Worm (Caenorhabditis elegans) whole organism, young adult: ENCODE data around the gene cgp-1.

Experiments
- B0035.1 ChIP-seq: sonication (generic microtip); optimal IDR thresholded peaks from 2 replicates; lab custom pipeline; 2016; ENCODE audit warnings: missing genetic modification characterization, mild to moderate bottlenecking, missing compliant biosample characterization, missing genotype, missing genetic modification reagents
- B0336.3 ChIP-seq: fragments of 200-800 bp; sonication (Bioruptor generic); IDR thresholded peaks from 2 replicates; pipeline ENCODE4 v1.3.6; 2022; ENCODE audit warnings: missing genetic modification characterization, missing compliant biosample characterization
- F22D6.2 ChIP-seq: sonication (generic microtip); optimal IDR thresholded peaks from 2 replicates; lab custom pipeline; 2016; ENCODE audit warnings: mild to moderate bottlenecking, missing genetic modification characterization, missing compliant biosample characterization
- F23B12.7 ChIP-seq: sonication (generic microtip); optimal IDR thresholded peaks from 2 replicates; lab custom pipeline; 2017; ENCODE audit warnings: missing genetic modification characterization, mild to moderate bottlenecking, missing compliant biosample characterization, antibody characterized with exemption, moderate library complexity; ENCODE audit not compliant: insufficient read depth
- F33H1.4 ChIP-seq: fragments of 200-800 bp; sonication (Bioruptor generic); IDR thresholded peaks from 2 replicates; pipeline ENCODE4 v1.3.6; 2022; ENCODE audit warnings: missing genetic modification reagents, missing genetic modification characterization, missing compliant biosample characterization
- F37B4.10 ChIP-seq: fragments of 200-800 bp; sonication (Bioruptor generic); IDR thresholded peaks from 2 replicates; pipeline ENCODE4 v1.3.6; 2022; ENCODE audit warnings: missing genetic modification characterization, missing compliant biosample characterization
- F52B5.7 ChIP-seq: sonication (generic microtip); optimal IDR thresholded peaks from 2 replicates; lab custom pipeline; 2016; ENCODE audit warnings: mild to moderate bottlenecking, missing genetic modification characterization, missing compliant biosample characterization
- F55B11.4 ChIP-seq: sonication (generic microtip); optimal IDR thresholded peaks from 2 replicates; lab custom pipeline; 2016; ENCODE audit warnings: missing compliant biosample characterization, missing genetic modification characterization, borderline replicate concordance; ENCODE audit not compliant: insufficient read depth
- T07F8.4 ChIP-seq: sonication (generic microtip); optimal IDR thresholded peaks from 2 replicates; lab custom pipeline; 2016; ENCODE audit warnings: mild to moderate bottlenecking, missing genetic modification characterization, moderate library complexity, missing compliant biosample characterization
- Y53G8AR.9 ChIP-seq: fragments of 200-800 bp; sonication (Bioruptor generic); conservative IDR thresholded peaks from 2 replicates; pipeline ENCODE4 v1.3.6; 2022; ENCODE audit warnings: missing genetic modification reagents, missing genetic modification characterization, missing compliant biosample characterization
- ZK185.1 ChIP-seq: sonication (generic microtip); optimal IDR thresholded peaks from 2 replicates; lab custom pipeline; 2016; ENCODE audit warnings: mild to moderate bottlenecking, missing genetic modification characterization, missing compliant biosample characterization; ENCODE audit not compliant: poor library complexity, severe bottlenecking
- ama-1 ChIP-seq, 3 experiments: fragments of 150-350 bp in 1 of 3; sonication (generic microtip) in 2 of 3; optimal IDR thresholded peaks; 2 replicates each; lab custom pipeline; 2014 to 2018; ENCODE audit warnings: missing biosample characterization in 2 of 3, missing genetic modification characterization in 2 of 3, missing genetic modification reagents in 2 of 3
- attf-5 ChIP-seq: fragments of 200-800 bp; sonication (Bioruptor generic); optimal IDR thresholded peaks from 2 replicates; lab custom pipeline; 2018; ENCODE audit warnings: mild to moderate bottlenecking, missing genetic modification characterization, missing compliant biosample characterization
- bed-1 ChIP-seq: fragments of 200-800 bp; sonication (Bioruptor generic); IDR thresholded peaks from 2 replicates; pipeline ENCODE4 v1.3.6; 2022; ENCODE audit warnings: missing genetic modification reagents, missing genetic modification characterization, missing compliant biosample characterization
- ccch-3 ChIP-seq: fragments of 200-800 bp; sonication (Bioruptor generic); optimal IDR thresholded peaks from 2 replicates; lab custom pipeline; 2018; ENCODE audit warnings: mild to moderate bottlenecking, missing genetic modification characterization, missing compliant biosample characterization
- cebp-2 ChIP-seq: fragments of 200-800 bp; sonication (Bioruptor generic); IDR thresholded peaks from 2 replicates; pipeline ENCODE4 v1.3.6; 2022; ENCODE audit warnings: missing genetic modification characterization, missing compliant biosample characterization
- ceh-40 ChIP-seq: fragments of 200-800 bp; sonication (Bioruptor generic); IDR thresholded peaks from 2 replicates; pipeline ENCODE4 v1.3.6; 2022; ENCODE audit warnings: missing genetic modification characterization, missing compliant biosample characterization
- ceh-91 ChIP-seq: fragments of 200-800 bp; sonication (Bioruptor generic); IDR thresholded peaks from 2 replicates; pipeline ENCODE4 v1.3.6; 2022; ENCODE audit warnings: missing genetic modification reagents, missing genetic modification characterization, missing compliant biosample characterization
- die-1 ChIP-seq: sonication (generic microtip); optimal IDR thresholded peaks from 2 replicates; lab custom pipeline; 2016; ENCODE audit warnings: missing genotype, mild to moderate bottlenecking, missing genetic modification characterization, missing compliant biosample characterization
- dox-1 ChIP-seq: fragments of 200-800 bp; sonication (Bioruptor generic); IDR thresholded peaks from 2 replicates; pipeline ENCODE4 v1.3.6; 2022; ENCODE audit warnings: missing genetic modification reagents, missing genetic modification characterization, missing compliant biosample characterization
- dpl-1 ChIP-seq: fragments of 150-350 bp; optimal IDR thresholded peaks from 2 replicates; lab custom pipeline; 2014; ENCODE audit warnings: missing biosample characterization, missing genetic modification reagents, missing genetic modification characterization
- egl-18 ChIP-seq: fragments of 200-800 bp; sonication (Bioruptor generic); IDR thresholded peaks from 2 replicates; pipeline ENCODE4 v1.3.6; 2022; ENCODE audit warnings: missing genetic modification reagents, missing genetic modification characterization, missing compliant biosample characterization
- egl-44 ChIP-seq: fragments of 200-800 bp; sonication (Bioruptor generic); IDR thresholded peaks from 2 replicates; pipeline ENCODE4 v1.3.6; 2022; ENCODE audit warnings: missing genetic modification reagents, missing genetic modification characterization, missing compliant biosample characterization
- egrh-3 ChIP-seq: fragments of 200-800 bp; sonication (Bioruptor generic); IDR thresholded peaks from 2 replicates; pipeline ENCODE4 v1.3.6; 2022; ENCODE audit warnings: missing genetic modification reagents, missing genetic modification characterization, missing compliant biosample characterization
- gei-17 ChIP-seq: fragments of 200-800 bp; sonication (Bioruptor generic); optimal IDR thresholded peaks from 2 replicates; lab custom pipeline; 2018; ENCODE audit warnings: mild to moderate bottlenecking, missing genetic modification characterization, missing compliant biosample characterization
- hlh-26 ChIP-seq: fragments of 200-800 bp; sonication (Bioruptor generic); conservative IDR thresholded peaks from 2 replicates; pipeline ENCODE4 v1.3.6; 2022; ENCODE audit warnings: missing genetic modification reagents, missing genetic modification characterization, missing compliant biosample characterization
- hmg-1.2 ChIP-seq: fragments of 200-800 bp; sonication (Bioruptor generic); IDR thresholded peaks from 2 replicates; pipeline ENCODE4 v1.3.6; 2022; ENCODE audit warnings: missing genetic modification reagents, missing genetic modification characterization, missing compliant biosample characterization
- hmg-20 ChIP-seq: fragments of 200-800 bp; sonication (Bioruptor generic); IDR thresholded peaks from 2 replicates; pipeline ENCODE4 v1.3.6; 2022; ENCODE audit warnings: missing genetic modification reagents, missing genetic modification characterization, missing compliant biosample characterization
- hrde-1 ChIP-seq: sonication (generic microtip); optimal IDR thresholded peaks from 2 replicates; lab custom pipeline; 2016; ENCODE audit warnings: missing genetic modification characterization, mild to moderate bottlenecking, missing compliant biosample characterization, moderate library complexity, missing genotype, missing genetic modification reagents, borderline replicate concordance
- lag-1 ChIP-seq: fragments of 200-800 bp; sonication (Bioruptor generic); IDR thresholded peaks from 2 replicates; pipeline ENCODE4 v1.3.6; 2022; ENCODE audit warnings: missing genetic modification reagents, missing genetic modification characterization, missing compliant biosample characterization
- let-526 ChIP-seq: fragments of 200-800 bp; sonication (Bioruptor generic); IDR thresholded peaks from 2 replicates; pipeline ENCODE4 v1.3.6; 2022; ENCODE audit warnings: missing genetic modification reagents, missing genetic modification characterization, missing compliant biosample characterization
- lin-35 ChIP-seq, 3 experiments: fragments of 150-350 bp in 2 of 3; sonication (generic microtip) in 1 of 3; optimal IDR thresholded peaks; 2 replicates each; lab custom pipeline; 2014 to 2018; ENCODE audit warnings: missing biosample characterization in 3 of 3, missing genetic modification characterization in 3 of 3, missing genetic modification reagents in 3 of 3
- lin-40 ChIP-seq: sonication (generic microtip); optimal IDR thresholded peaks from 2 replicates; lab custom pipeline; 2016; ENCODE audit warnings: missing genetic modification characterization, mild to moderate bottlenecking, missing compliant biosample characterization, missing genotype, missing genetic modification reagents
- lsl-1 ChIP-seq: fragments of 200-800 bp; sonication (Bioruptor generic); optimal IDR thresholded peaks from 2 replicates; lab custom pipeline; 2018; ENCODE audit warnings: mild to moderate bottlenecking, missing genetic modification characterization, moderate library complexity, missing compliant biosample characterization
- madf-10 ChIP-seq: sonication (generic microtip); optimal IDR thresholded peaks from 2 replicates; lab custom pipeline; 2016; ENCODE audit warnings: mild to moderate bottlenecking, missing genetic modification characterization, missing compliant biosample characterization
- madf-6 ChIP-seq: fragments of 200-800 bp; sonication (Bioruptor generic); IDR thresholded peaks from 2 replicates; pipeline ENCODE4 v1.3.6; 2022; ENCODE audit warnings: missing genetic modification reagents, missing genetic modification characterization, missing compliant biosample characterization
- mcd-1 ChIP-seq: fragments of 200-800 bp; sonication (Bioruptor generic); IDR thresholded peaks from 2 replicates; pipeline ENCODE4 v1.3.6; 2022; ENCODE audit warnings: missing genetic modification reagents, missing genetic modification characterization, missing compliant biosample characterization
- mes-4 ChIP-seq: sonication (generic microtip); optimal IDR thresholded peaks from 2 replicates; lab custom pipeline; 2016; ENCODE audit warnings: missing genotype, missing genetic modification characterization, missing compliant biosample characterization
- nfya-2 ChIP-seq: fragments of 200-800 bp; sonication (Bioruptor generic); IDR thresholded peaks from 2 replicates; pipeline ENCODE4 v1.3.6; 2022; ENCODE audit warnings: missing genetic modification reagents, missing genetic modification characterization, missing compliant biosample characterization
- nhr-179 ChIP-seq: sonication (generic microtip); optimal IDR thresholded peaks from 2 replicates; lab custom pipeline; 2016; ENCODE audit warnings: mild to moderate bottlenecking, missing genetic modification characterization, missing compliant biosample characterization
- pbrm-1 ChIP-seq: fragments of 200-800 bp; sonication (Bioruptor generic); IDR thresholded peaks from 2 replicates; pipeline ENCODE4 v1.3.6; 2022; ENCODE audit warnings: missing genetic modification reagents, missing genetic modification characterization, missing compliant biosample characterization
- pha-4 ChIP-seq: fragments of 150-350 bp; sonication (generic microtip); optimal IDR thresholded peaks from 2 replicates; lab custom pipeline; 2014; ENCODE audit warnings: missing biosample characterization, missing genetic modification reagents, missing genetic modification characterization
- rec-8 ChIP-seq, 2 experiments: sonication (generic microtip); optimal IDR thresholded peaks; 2 replicates each; lab custom pipeline; 2016; ENCODE audit warnings: mild to moderate bottlenecking in 2 of 2, missing genetic modification characterization in 2 of 2, missing genetic modification reagents in 2 of 2, missing genotype in 2 of 2, missing biosample characterization in 1 of 2, missing compliant biosample characterization in 1 of 2, moderate library complexity in 1 of 2
- rpc-1 ChIP-seq, 2 experiments: fragments of 150-350 bp in 1 of 2; sonication (generic microtip) in 1 of 2; optimal IDR thresholded peaks; 2 replicates each; lab custom pipeline; 2014 to 2018; ENCODE audit warnings: missing biosample characterization in 1 of 2, missing genetic modification characterization in 1 of 2, missing genetic modification reagents in 1 of 2, missing genotype in 1 of 2
- somi-1 ChIP-seq: fragments of 200-800 bp; sonication (Bioruptor generic); optimal IDR thresholded peaks from 2 replicates; lab custom pipeline; 2018; ENCODE audit warnings: mild to moderate bottlenecking, missing genetic modification characterization, missing compliant biosample characterization
- tbx-9 ChIP-seq: sonication (generic microtip); optimal IDR thresholded peaks from 2 replicates; lab custom pipeline; 2016; ENCODE audit warnings: borderline replicate concordance, missing genetic modification characterization, inconsistent platforms, missing compliant biosample characterization
- unc-62 ChIP-seq: fragments of 150-350 bp; optimal IDR thresholded peaks from 2 replicates; lab custom pipeline; 2014; ENCODE audit warnings: missing biosample characterization, missing genetic modification reagents, missing genetic modification characterization
- ztf-25 ChIP-seq: fragments of 200-800 bp; sonication (Bioruptor generic); IDR thresholded peaks from 2 replicates; pipeline ENCODE4 v1.3.6; 2022; ENCODE audit warnings: missing genetic modification reagents, missing genetic modification characterization, missing compliant biosample characterization

The cgp-1 gene

ce11 chrV:126610-127009, 4.0 kb upstream of the cgp-1 start, which contains the start of gene W03F9.1 (continued):
- no peak for TF ChIP-seq F22D6.2 (tag; lab: Kevin White, UChicago)
- no peak for TF ChIP-seq gei-17 (GFP tag; lab: Kevin White, UChicago)
- no peak for TF ChIP-seq F55B11.4 (tag; lab: Kevin White, UChicago)
- no peak for TF ChIP-seq hmg-20 (GFP tag; lab: Robert Waterston, UW)
- TF ChIP-seq lsl-1 (GFP tag; lab: Kevin White, UChicago): peak; percentile 68
- peak; percentile 100 for TF ChIP-seq hmg-1.2
- TF ChIP-seq bed-1 (GFP tag; lab: Robert Waterston, UW): no peak
- no peak for TF ChIP-seq somi-1 (GFP tag; lab: Kevin White, UChicago)
- TF ChIP-seq lin-35 (GFP tag; optimal IDR thresholded peaks at IDR 0.05; lab: Kevin White, UChicago): peak in 1 of 3 experiments; percentile 52
- TF ChIP-seq F37B4.10: no peak
- TF ChIP-seq nhr-179 (tag; lab: Kevin White, UChicago): no peak
- TF ChIP-seq F33H1.4: peak; percentile 50; the same call in 1 of the 2 replicates
- no peak for TF ChIP-seq egl-44 (GFP tag; lab: Robert Waterston, UW)
- TF ChIP-seq mes-4 (tag; lab: Kevin White, UChicago): no peak
- peak; percentile 86 for TF ChIP-seq dox-1
- no peak for TF ChIP-seq T07F8.4 (tag; lab: Kevin White, UChicago)
- no peak for TF ChIP-seq let-526 (GFP tag; lab: Robert Waterston, UW)
- TF ChIP-seq mcd-1 (GFP tag; lab: Robert Waterston, UW): peak; percentile 62
- TF ChIP-seq tbx-9 (tag; lab: Kevin White, UChicago): no peak
- peak; percentile 73 for TF ChIP-seq Y53G8AR.9 (GFP tag; lab: Robert Waterston, UW)
- no peak for TF ChIP-seq hrde-1
- TF ChIP-seq lag-1 (GFP tag; lab: Robert Waterston, UW): no peak
- TF ChIP-seq egrh-3 (GFP tag; lab: Robert Waterston, UW): no peak
- no peak for TF ChIP-seq nfya-2 (GFP tag; lab: Robert Waterston, UW)
- TF ChIP-seq B0035.1 (tag; lab: Kevin White, UChicago): no peak
- TF ChIP-seq madf-10 (tag; lab: Kevin White, UChicago): no peak
- TF ChIP-seq ama-1 (optimal IDR thresholded peaks at IDR 0.05; lab: Kevin White, UChicago): no peak
- TF ChIP-seq ama-1 (GFP tag; optimal IDR thresholded peaks at IDR 0.05; lab: Kevin White, UChicago): no peak
- peak; percentile 35; the same call in 1 of the 2 replicates for TF ChIP-seq pbrm-1 (GFP tag; lab: Robert Waterston, UW)
- no peak for TF ChIP-seq egl-18
- no peak for TF ChIP-seq pha-4 (tag; lab: Kevin White, UChicago)
- TF ChIP-seq ccch-3 (GFP tag; lab: Kevin White, UChicago): no peak
- TF ChIP-seq F52B5.7 (tag; lab: Kevin White, UChicago): no peak
- TF ChIP-seq F23B12.7: peak; percentile 7
- TF ChIP-seq rec-8 (tag; optimal IDR thresholded peaks at IDR 0.05; lab: Kevin White, UChicago): no peak
- TF ChIP-seq die-1 (tag; lab: Kevin White, UChicago): no peak
- TF ChIP-seq cebp-2: no peak
- no peak for TF ChIP-seq ceh-40 (GFP tag; lab: Robert Waterston, UW)
- peak; percentile 76 for TF ChIP-seq lin-40 (tag; lab: Kevin White, UChicago)
- peak; percentile 3 for TF ChIP-seq dpl-1 (GFP tag; lab: Kevin White, UChicago)
- TF ChIP-seq B0336.3 (GFP tag; lab: Robert Waterston, UW): peak; percentile 48; the same call in 1 of the 2 replicates
- peak; percentile 57 for TF ChIP-seq attf-5 (GFP tag; lab: Kevin White, UChicago)
- TF ChIP-seq rpc-1 (optimal IDR thresholded peaks at IDR 0.05; lab: Kevin White, UChicago): peak; percentile 41
- TF ChIP-seq rpc-1 (tag; optimal IDR thresholded peaks at IDR 0.05; lab: Kevin White, UChicago): no peak
- no peak for TF ChIP-seq unc-62 (GFP tag; lab: Kevin White, UChicago)
- TF ChIP-seq ceh-91: 0 out of 2 replicates have a peak, but pooled peaks have one; percentile 13
- no peak for TF ChIP-seq hlh-26 (GFP tag; lab: Robert Waterston, UW)
- peak; percentile 66 for TF ChIP-seq madf-6
- no peak for TF ChIP-seq ZK185.1
- TF ChIP-seq ztf-25: no peak
